Fruit fly (Drosophila melanogaster) whole organism, prepupa: Measurements from ENCODE around the gene CG14315.

Source experiments
- CG11762 ChIP-seq: fragments of 200-800 bp; sonication (Bioruptor generic); optimal IDR thresholded peaks from 3 replicates; lab custom pipeline; 2016; ENCODE audit warnings: missing biosample characterization, missing genetic modification characterization; ENCODE audit not compliant: insufficient read depth
- CG15336 ChIP-seq: fragments of 200-800 bp; sonication (Bioruptor generic); IDR thresholded peaks from 2 replicates; pipeline ENCODE4 v1.3.6; 2022; ENCODE audit warnings: missing biosample characterization, missing genetic modification characterization
- CG6276 ChIP-seq: fragments of 200-800 bp; sonication (Bioruptor generic); optimal IDR thresholded peaks from 2 replicates; lab custom pipeline; 2017; ENCODE audit warnings: missing biosample characterization, mild to moderate bottlenecking, missing genetic modification characterization
- CG8319 ChIP-seq: fragments of 200-800 bp; sonication (Bioruptor generic); optimal IDR thresholded peaks from 3 replicates; lab custom pipeline; 2016; ENCODE audit warnings: missing biosample characterization, missing genetic modification characterization
- Eip75B ChIP-seq: fragments of 200-800 bp; sonication (Bioruptor generic); optimal IDR thresholded peaks from 3 replicates; lab custom pipeline; 2016; ENCODE audit warnings: missing biosample characterization, missing genetic modification characterization
- Ets21C ChIP-seq: fragments of 200-800 bp; sonication (Bioruptor generic); optimal IDR thresholded peaks from 3 replicates; lab custom pipeline; 2016; ENCODE audit warnings: missing biosample characterization, missing genetic modification characterization
- Gug ChIP-seq: fragments of 200-800 bp; sonication (Bioruptor generic); IDR thresholded peaks from 2 replicates; pipeline ENCODE4 v1.3.6; 2022; ENCODE audit warnings: missing biosample characterization, missing genetic modification characterization
- Sox14 ChIP-seq: fragments of 200-800 bp; sonication (Bioruptor generic); optimal IDR thresholded peaks from 3 replicates; lab custom pipeline; 2016; ENCODE audit warnings: missing biosample characterization, missing genetic modification characterization
- achi ChIP-seq: fragments of 200-800 bp; sonication (Bioruptor generic); optimal IDR thresholded peaks from 3 replicates; lab custom pipeline; 2016; ENCODE audit warnings: missing biosample characterization, missing genetic modification characterization
- fkh ChIP-seq: fragments of 200-800 bp; sonication (Bioruptor generic); optimal IDR thresholded peaks from 3 replicates; lab custom pipeline; 2017; ENCODE audit warnings: missing biosample characterization, mild to moderate bottlenecking, missing genetic modification characterization, moderate library complexity
- topi ChIP-seq: fragments of 200-800 bp; sonication (Bioruptor generic); optimal IDR thresholded peaks from 3 replicates; lab custom pipeline; 2016; ENCODE audit warnings: missing biosample characterization, missing genetic modification characterization
- vri ChIP-seq: fragments of 200-800 bp; sonication (Bioruptor generic); optimal IDR thresholded peaks from 3 replicates; lab custom pipeline; 2016; ENCODE audit warnings: missing biosample characterization, mild to moderate bottlenecking, missing genetic modification characterization

DNA sequence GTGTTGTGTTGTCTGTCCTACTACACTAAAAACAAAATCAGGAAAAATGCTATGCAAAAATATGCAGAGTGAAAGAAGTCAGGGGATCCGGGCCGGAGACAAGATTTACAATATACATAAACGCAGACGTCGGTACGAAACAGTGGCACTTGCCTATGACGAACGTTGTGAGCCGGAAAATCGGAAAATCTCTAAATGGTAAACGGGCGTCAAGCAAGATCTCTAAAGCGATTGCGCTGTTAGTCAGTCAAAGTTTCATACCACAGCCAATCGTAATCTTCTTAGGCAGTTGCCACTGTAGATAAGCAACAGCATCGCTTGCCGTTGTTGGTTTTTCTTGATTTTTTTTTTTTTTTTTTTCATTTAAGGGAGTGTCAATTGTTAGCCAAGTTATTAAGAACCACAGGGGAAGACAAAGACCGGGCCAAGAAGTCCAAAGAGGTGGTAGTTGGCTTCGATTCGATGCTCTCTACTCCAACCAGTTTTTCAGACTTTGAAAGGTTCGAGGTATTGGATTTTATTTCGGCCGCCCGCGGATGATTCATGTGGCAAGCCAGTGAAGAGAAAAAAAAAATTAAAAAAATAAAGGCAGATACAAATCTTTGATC is 33.4 kb upstream of the CG14315 start:
- peak; percentile 81 for TF ChIP-seq CG15336 (GFP tag; lab: Robert Waterston, UW)
- peak; percentile 64 for TF ChIP-seq CG11762 (GFP tag; lab: Kevin White, UChicago)
- TF ChIP-seq fkh (GFP tag; lab: Kevin White, UChicago) = no peak
- peak; percentile 85 for TF ChIP-seq topi (GFP tag; lab: Kevin White, UChicago)
- peak; percentile 82 for TF ChIP-seq achi
- peak; percentile 70 for TF ChIP-seq CG6276
- TF ChIP-seq Eip75B = peak; percentile 82
- peak; percentile 85 for TF ChIP-seq Sox14 (GFP tag; lab: Kevin White, UChicago)
- peak; percentile 72 for TF ChIP-seq Ets21C
- peak; percentile 89 for TF ChIP-seq CG8319 (GFP tag; lab: Kevin White, UChicago)
- TF ChIP-seq vri = peak; percentile 52
- peak; percentile 85 for TF ChIP-seq Gug (GFP tag; lab: Robert Waterston, UW)
